Worm (Caenorhabditis elegans): ENCODE measurements around the gene oct-2.

Gene oct-2

DNA sequence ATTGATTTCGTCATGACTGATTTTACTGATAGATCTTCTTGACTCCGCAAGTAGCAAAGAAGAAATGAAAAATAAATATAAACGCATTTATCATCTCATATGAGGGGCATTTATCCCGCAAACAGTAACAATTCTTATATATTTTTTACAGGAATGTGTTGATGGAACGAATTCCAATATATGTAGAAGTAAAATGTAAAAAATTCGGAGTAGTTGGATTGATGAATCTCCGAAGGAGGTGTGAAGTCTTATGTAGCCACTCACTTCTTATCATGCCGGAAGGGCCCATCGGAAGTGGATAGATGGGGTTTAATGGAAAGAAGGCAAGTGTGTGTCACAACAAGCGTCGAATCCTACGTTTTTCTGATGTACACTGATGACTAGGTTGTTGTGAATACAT lies 8.5 kb upstream of the oct-2 start, which contains the start of gene gcy-9:
Gene gcy-9, minus strand, starts transcription at position 101 of the 400 bp plus-strand sequence.
- TF ChIP-seq vab-15 (tag; optimal IDR thresholded peaks at IDR 0.05) = no peak
- TF ChIP-seq snu-23 (GFP tag; optimal IDR thresholded peaks at IDR 0.05) = no peak
- no peak for TF ChIP-seq hlh-17 (GFP tag; optimal IDR thresholded peaks at IDR 0.05; ENCODE audit: borderline replicate concordance)
- no peak for TF ChIP-seq tlp-1 (tag; optimal IDR thresholded peaks at IDR 0.05)
- no peak for TF ChIP-seq snpc-4 (tag; optimal IDR thresholded peaks at IDR 0.05)
- TF ChIP-seq pax-3 (tag; optimal IDR thresholded peaks at IDR 0.05) = no peak
- no peak for TF ChIP-seq nhr-76 (tag; optimal IDR thresholded peaks at IDR 0.05)
- no peak for TF ChIP-seq nhr-28 (tag; optimal IDR thresholded peaks at IDR 0.05)
- no peak for TF ChIP-seq fkh-10 (GFP tag; optimal IDR thresholded peaks at IDR 0.05)
- TF ChIP-seq ceh-88 (GFP tag; IDR thresholded peaks at IDR 0.05) = no peak
- TF ChIP-seq mef-2 (tag; optimal IDR thresholded peaks at IDR 0.05) = no peak
- no peak for TF ChIP-seq elt-3 (tag; optimal IDR thresholded peaks at IDR 0.05)
- no peak for TF ChIP-seq unc-86 (tag; optimal IDR thresholded peaks at IDR 0.05)
- no peak for TF ChIP-seq nhr-19 (GFP tag; conservative IDR thresholded peaks at IDR 0.05)
- TF ChIP-seq lin-14 (GFP tag; optimal IDR thresholded peaks at IDR 0.05) = no peak
- no peak for TF ChIP-seq lir-3 (tag; optimal IDR thresholded peaks at IDR 0.05; ENCODE audit: poor library complexity)
- TF ChIP-seq skn-1 (tag; optimal IDR thresholded peaks at IDR 0.05) = no peak
- no peak for TF ChIP-seq efl-3 (GFP tag; optimal IDR thresholded peaks at IDR 0.05)
- no peak for TF ChIP-seq ama-1 (optimal IDR thresholded peaks at IDR 0.05)
- no peak for TF ChIP-seq mdl-1 (tag; optimal IDR thresholded peaks at IDR 0.05)

DNA sequence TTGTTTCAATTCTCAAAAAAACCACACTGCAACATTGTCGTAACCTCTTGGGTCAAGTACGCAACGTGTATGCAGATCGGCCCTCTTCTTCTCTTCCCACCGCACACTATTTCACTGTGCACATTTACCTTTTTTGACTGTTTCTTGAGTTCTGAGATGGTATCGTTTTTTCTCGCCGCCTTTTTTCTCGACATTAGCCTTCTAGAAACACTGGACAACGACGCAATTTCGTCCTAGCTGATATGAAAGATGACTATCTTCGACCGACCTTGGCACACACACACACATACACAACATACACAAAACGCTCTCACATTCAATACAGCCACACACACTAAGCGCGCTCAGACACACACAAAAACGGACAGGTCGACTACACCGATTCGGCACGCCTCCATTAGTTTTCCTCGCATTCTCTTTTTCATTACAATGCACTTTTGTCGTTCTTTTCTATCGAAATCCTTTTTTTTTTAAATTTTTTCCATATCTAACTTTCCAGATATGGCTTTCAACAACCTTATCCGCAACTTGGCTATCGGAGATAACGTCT lies 6.8 kb upstream of the oct-2 start, which contains the start of gene aco-1:
Gene aco-1, plus strand, starts transcription at position 500 of the 550 bp plus-strand sequence.
- TF ChIP-seq lin-14 (GFP tag; optimal IDR thresholded peaks at IDR 0.05) (peak; percentile 78), mep-1 (tag; optimal IDR thresholded peaks at IDR 0.05) (peak; percentile 50), mef-2 (tag; optimal IDR thresholded peaks at IDR 0.05) (no peak), nhr-28 (tag; optimal IDR thresholded peaks at IDR 0.05) (no peak), tlp-1 (tag; optimal IDR thresholded peaks at IDR 0.05) (no peak), nhr-12 (tag; optimal IDR thresholded peaks at IDR 0.05) (no peak), egl-27 (tag; optimal IDR thresholded peaks at IDR 0.05) (no peak), lin-39 (tag; optimal IDR thresholded peaks at IDR 0.05) (no peak), sptf-1 (tag; optimal IDR thresholded peaks at IDR 0.05) (no peak), ces-1 (GFP tag; optimal IDR thresholded peaks at IDR 0.05) (no peak), aly-2 (tag; optimal IDR thresholded peaks at IDR 0.05) (no peak), sox-4 (tag; optimal IDR thresholded peaks at IDR 0.05) (no peak), efl-3 (GFP tag; optimal IDR thresholded peaks at IDR 0.05) (peak; percentile 35), snpc-4 (tag; optimal IDR thresholded peaks at IDR 0.05) (no peak), nhr-71 (tag; optimal IDR thresholded peaks at IDR 0.05) (peak; percentile 61), nhr-76 (tag; optimal IDR thresholded peaks at IDR 0.05) (no peak), lin-13 (GFP tag; optimal IDR thresholded peaks at IDR 0.05) (no peak), mab-9 (GFP tag; IDR thresholded peaks at IDR 0.05) (no peak), nhr-11 (tag; optimal IDR thresholded peaks at IDR 0.05) (no peak), nhr-237 (tag; optimal IDR thresholded peaks at IDR 0.05) (no peak), fkh-8 (tag; optimal IDR thresholded peaks at IDR 0.05) (no peak), snu-23 (GFP tag; optimal IDR thresholded peaks at IDR 0.05) (peak; percentile 69), egl-13 (tag; optimal IDR thresholded peaks at IDR 0.05) (no peak), hpl-2 (GFP tag; optimal IDR thresholded peaks at IDR 0.05) (no peak), lin-35 (GFP tag; optimal IDR thresholded peaks at IDR 0.05) (peak; percentile 24 to 70), C34B4.2 (tag; optimal IDR thresholded peaks at IDR 0.05) (no peak), ceh-82 (tag; optimal IDR thresholded peaks at IDR 0.05) (peak in 1 of 3 experiments; percentile 24), blmp-1 (tag; optimal IDR thresholded peaks at IDR 0.05) (peak; percentile 44), hlh-4 (tag; optimal IDR thresholded peaks at IDR 0.05) (no peak), pax-3 (tag; optimal IDR thresholded peaks at IDR 0.05) (no peak), isw-1 (GFP tag; IDR thresholded peaks at IDR 0.05) (no peak), dsc-1 (tag; optimal IDR thresholded peaks at IDR 0.05) (no peak), tbx-2 (tag; optimal IDR thresholded peaks at IDR 0.05) (no peak), ceh-88 (GFP tag; IDR thresholded peaks at IDR 0.05) (no peak), ztf-4 (tag; optimal IDR thresholded peaks at IDR 0.05) (no peak), unc-86 (tag; optimal IDR thresholded peaks at IDR 0.05) (no peak), ztf-11 (tag; optimal IDR thresholded peaks at IDR 0.05) (no peak), F16B12.6 (tag; optimal IDR thresholded peaks at IDR 0.05) (peak; percentile 80), skn-1 (tag; optimal IDR thresholded peaks at IDR 0.05) (no peak), ceh-63 (GFP tag; optimal IDR thresholded peaks at IDR 0.05) (no peak), rnt-1 (tag; optimal IDR thresholded peaks at IDR 0.05) (peak; percentile 60), nhr-77 (tag; optimal IDR thresholded peaks at IDR 0.05) (peak; percentile 9)
